Worm (Caenorhabditis elegans) whole organism, young adult: ENCODE measurements around the gene fbxa-113.

Experiments used
- B0019.2 ChIP-seq: fragments of 200-800 bp; sonication (Bioruptor generic); conservative IDR thresholded peaks from 2 replicates; pipeline ENCODE4 v1.3.6; 2022; ENCODE audit warnings: missing genetic modification reagents, missing genetic modification characterization, missing compliant biosample characterization
- B0336.3 ChIP-seq: fragments of 200-800 bp; sonication (Bioruptor generic); IDR thresholded peaks from 2 replicates; pipeline ENCODE4 v1.3.6; 2022; ENCODE audit warnings: missing genetic modification characterization, missing compliant biosample characterization
- D2030.7 ChIP-seq: fragments of 200-800 bp; sonication (Bioruptor generic); IDR thresholded peaks from 2 replicates; pipeline ENCODE4 v1.3.6; 2022; ENCODE audit warnings: missing genetic modification reagents, missing genetic modification characterization, missing compliant biosample characterization
- F23B12.7 ChIP-seq: sonication (generic microtip); optimal IDR thresholded peaks from 2 replicates; lab custom pipeline; 2017; ENCODE audit warnings: missing genetic modification characterization, mild to moderate bottlenecking, missing compliant biosample characterization, antibody characterized with exemption, moderate library complexity; ENCODE audit not compliant: insufficient read depth
- F49E8.2 ChIP-seq: sonication (generic microtip); optimal IDR thresholded peaks from 3 replicates; lab custom pipeline; 2017; ENCODE audit warnings: missing genetic modification characterization, mild to moderate bottlenecking, missing compliant biosample characterization, antibody characterized with exemption, moderate library complexity; ENCODE audit not compliant: insufficient read depth
- F57A8.1 ChIP-seq: fragments of 200-800 bp; sonication (Bioruptor generic); optimal IDR thresholded peaks from 2 replicates; lab custom pipeline; 2018; ENCODE audit warnings: mild to moderate bottlenecking, missing genetic modification characterization, moderate library complexity, missing compliant biosample characterization
- Y53G8AR.9 ChIP-seq: fragments of 200-800 bp; sonication (Bioruptor generic); conservative IDR thresholded peaks from 2 replicates; pipeline ENCODE4 v1.3.6; 2022; ENCODE audit warnings: missing genetic modification reagents, missing genetic modification characterization, missing compliant biosample characterization
- ZK185.1 ChIP-seq: sonication (generic microtip); optimal IDR thresholded peaks from 2 replicates; lab custom pipeline; 2016; ENCODE audit warnings: mild to moderate bottlenecking, missing genetic modification characterization, missing compliant biosample characterization; ENCODE audit not compliant: poor library complexity, severe bottlenecking
- aptf-2 ChIP-seq: fragments of 200-800 bp; sonication (Bioruptor generic); conservative IDR thresholded peaks from 2 replicates; pipeline ENCODE4 v1.3.6; 2022; ENCODE audit warnings: missing genetic modification reagents, missing genetic modification characterization, missing compliant biosample characterization
- cebp-1 ChIP-seq, 2 experiments: fragments of 200-800 bp in 1 of 2; sonication (Bioruptor generic) in 1 of 2; sonication (generic microtip) in 1 of 2; IDR thresholded peaks in 1 of 2; optimal IDR thresholded peaks in 1 of 2; 2 replicates each; pipeline versions ENCODE4 v1.3.6 to Lab custom; 2017 to 2022; ENCODE audit warnings: missing compliant biosample characterization in 2 of 2, missing genetic modification characterization in 2 of 2, mild to moderate bottlenecking in 1 of 2, missing genetic modification reagents in 1 of 2, moderate library complexity in 1 of 2
- ceh-100 ChIP-seq: fragments of 200-800 bp; sonication (Bioruptor generic); IDR thresholded peaks from 2 replicates; pipeline ENCODE4 v1.3.6; 2022; ENCODE audit warnings: missing genetic modification reagents, missing genetic modification characterization, missing compliant biosample characterization
- ceh-40 ChIP-seq: fragments of 200-800 bp; sonication (Bioruptor generic); IDR thresholded peaks from 2 replicates; pipeline ENCODE4 v1.3.6; 2022; ENCODE audit warnings: missing genetic modification characterization, missing compliant biosample characterization
- ceh-58 ChIP-seq: fragments of 200-800 bp; sonication (Bioruptor generic); IDR thresholded peaks from 2 replicates; pipeline ENCODE4 v1.3.6; 2022; ENCODE audit warnings: missing genetic modification characterization, missing compliant biosample characterization
- dox-1 ChIP-seq: fragments of 200-800 bp; sonication (Bioruptor generic); IDR thresholded peaks from 2 replicates; pipeline ENCODE4 v1.3.6; 2022; ENCODE audit warnings: missing genetic modification reagents, missing genetic modification characterization, missing compliant biosample characterization
- dpl-1 ChIP-seq: fragments of 150-350 bp; optimal IDR thresholded peaks from 2 replicates; lab custom pipeline; 2014; ENCODE audit warnings: missing biosample characterization, missing genetic modification reagents, missing genetic modification characterization
- efl-1 ChIP-seq: fragments of 150-350 bp; optimal IDR thresholded peaks from 2 replicates; lab custom pipeline; 2014; ENCODE audit warnings: missing biosample characterization, missing genetic modification reagents, missing genetic modification characterization
- hlh-12 ChIP-seq: sonication (generic microtip); optimal IDR thresholded peaks from 2 replicates; lab custom pipeline; 2016; ENCODE audit warnings: missing genetic modification characterization, missing compliant biosample characterization
- hmg-1.2 ChIP-seq: fragments of 200-800 bp; sonication (Bioruptor generic); IDR thresholded peaks from 2 replicates; pipeline ENCODE4 v1.3.6; 2022; ENCODE audit warnings: missing genetic modification reagents, missing genetic modification characterization, missing compliant biosample characterization
- let-526 ChIP-seq: fragments of 200-800 bp; sonication (Bioruptor generic); IDR thresholded peaks from 2 replicates; pipeline ENCODE4 v1.3.6; 2022; ENCODE audit warnings: missing genetic modification reagents, missing genetic modification characterization, missing compliant biosample characterization
- lin-35 ChIP-seq, 3 experiments: fragments of 150-350 bp in 2 of 3; sonication (generic microtip) in 1 of 3; optimal IDR thresholded peaks; 2 replicates each; lab custom pipeline; 2014 to 2018; ENCODE audit warnings: missing biosample characterization in 3 of 3, missing genetic modification characterization in 3 of 3, missing genetic modification reagents in 3 of 3
- lin-54 ChIP-seq: fragments of 200-800 bp; sonication (Bioruptor generic); optimal IDR thresholded peaks from 2 replicates; lab custom pipeline; 2018; ENCODE audit warnings: mild to moderate bottlenecking, missing genetic modification characterization, missing compliant biosample characterization
- lsl-1 ChIP-seq: fragments of 200-800 bp; sonication (Bioruptor generic); optimal IDR thresholded peaks from 2 replicates; lab custom pipeline; 2018; ENCODE audit warnings: mild to moderate bottlenecking, missing genetic modification characterization, moderate library complexity, missing compliant biosample characterization
- madf-6 ChIP-seq: fragments of 200-800 bp; sonication (Bioruptor generic); IDR thresholded peaks from 2 replicates; pipeline ENCODE4 v1.3.6; 2022; ENCODE audit warnings: missing genetic modification reagents, missing genetic modification characterization, missing compliant biosample characterization
- madf-8 ChIP-seq: fragments of 200-800 bp; sonication (Bioruptor generic); conservative IDR thresholded peaks from 2 replicates; pipeline ENCODE4 v1.3.6; 2022; ENCODE audit warnings: missing genetic modification reagents, missing genetic modification characterization, missing compliant biosample characterization
- mcd-1 ChIP-seq: fragments of 200-800 bp; sonication (Bioruptor generic); IDR thresholded peaks from 2 replicates; pipeline ENCODE4 v1.3.6; 2022; ENCODE audit warnings: missing genetic modification reagents, missing genetic modification characterization, missing compliant biosample characterization
- pbrm-1 ChIP-seq: fragments of 200-800 bp; sonication (Bioruptor generic); IDR thresholded peaks from 2 replicates; pipeline ENCODE4 v1.3.6; 2022; ENCODE audit warnings: missing genetic modification reagents, missing genetic modification characterization, missing compliant biosample characterization
- rpc-1 ChIP-seq, 2 experiments: fragments of 150-350 bp in 1 of 2; sonication (generic microtip) in 1 of 2; optimal IDR thresholded peaks; 2 replicates each; lab custom pipeline; 2014 to 2018; ENCODE audit warnings: missing biosample characterization in 1 of 2, missing genetic modification characterization in 1 of 2, missing genetic modification reagents in 1 of 2, missing genotype in 1 of 2
- snpc-3.4 ChIP-seq: sonication (generic microtip); optimal IDR thresholded peaks from 2 replicates; lab custom pipeline; 2017; ENCODE audit warnings: missing genetic modification characterization, mild to moderate bottlenecking, missing compliant biosample characterization, antibody characterized with exemption, moderate library complexity, missing genotype, missing genetic modification reagents
- snpc-4 ChIP-seq, 5 experiments: fragments of 150-350 bp in 1 of 5; sonication (generic microtip) in 4 of 5; optimal IDR thresholded peaks; 2 replicates each; lab custom pipeline; 2014 to 2018; ENCODE audit warnings: missing genetic modification characterization in 5 of 5, missing biosample characterization in 3 of 5, antibody characterized with exemption in 2 of 5, mild to moderate bottlenecking in 2 of 5, missing compliant biosample characterization in 2 of 5, missing genotype in 2 of 5, moderate library complexity in 2 of 5, missing genetic modification reagents in 1 of 5
- sptf-2 ChIP-seq: fragments of 200-800 bp; sonication (Bioruptor generic); optimal IDR thresholded peaks from 2 replicates; lab custom pipeline; 2018; ENCODE audit warnings: mild to moderate bottlenecking, missing genetic modification characterization, missing compliant biosample characterization
- tbp1 ChIP-seq: fragments of 200-800 bp; sonication (Bioruptor generic); optimal IDR thresholded peaks from 2 replicates; lab custom pipeline; 2018; ENCODE audit warnings: mild to moderate bottlenecking, missing genetic modification characterization, missing compliant biosample characterization
- xnd-1 ChIP-seq: sonication (generic microtip); optimal IDR thresholded peaks from 2 replicates; lab custom pipeline; 2016; ENCODE audit warnings: missing genotype, missing genetic modification reagents, missing genetic modification characterization, missing compliant biosample characterization
- zim-3 ChIP-seq: sonication (generic microtip); optimal IDR thresholded peaks from 2 replicates; lab custom pipeline; 2017; ENCODE audit warnings: mild to moderate bottlenecking, missing genetic modification characterization, moderate library complexity, missing compliant biosample characterization

Gene fbxa-113

ce11 chrV:20249438-20250120 is 46.4 kb downstream of the fbxa-113 start, which contains the start of gene swsn-1:
swsn-1 (minus strand) TSS chrV:20249488.
- TF ChIP-seq madf-8 (GFP tag; lab: Robert Waterston, UW) (peak; percentile 30; the same call in 1 of the 2 replicates), cebp-1 (GFP tag; IDR thresholded peaks at IDR 0.05; lab: Robert Waterston, UW) (no peak), cebp-1 (tag; optimal IDR thresholded peaks at IDR 0.05; lab: Kevin White, UChicago) (peak; percentile 51), F23B12.7 (tag; lab: Kevin White, UChicago) (peak; percentile 19), sptf-2 (GFP tag; lab: Kevin White, UChicago) (no peak), ceh-100 (peak; percentile 53; the same call in 1 of the 2 replicates), snpc-4 (GFP tag; optimal IDR thresholded peaks at IDR 0.05; lab: Kevin White, UChicago) (no peak), snpc-4 (tag; optimal IDR thresholded peaks at IDR 0.05; lab: Kevin White, UChicago) (peak in 1 of 4 experiments; percentile 23), madf-6 (GFP tag; lab: Robert Waterston, UW) (peak; percentile 62), Y53G8AR.9 (no peak), pbrm-1 (GFP tag; lab: Robert Waterston, UW) (0 out of 2 replicates have a peak, but pooled peaks have one; percentile 15), rpc-1 (optimal IDR thresholded peaks at IDR 0.05; lab: Kevin White, UChicago) (no peak), rpc-1 (tag; optimal IDR thresholded peaks at IDR 0.05; lab: Kevin White, UChicago) (no peak), B0019.2 (GFP tag; lab: Robert Waterston, UW) (no peak; the same call in 1 of the 2 replicates), lin-35 (GFP tag; optimal IDR thresholded peaks at IDR 0.05; lab: Kevin White, UChicago) (no peak), mcd-1 (GFP tag; lab: Robert Waterston, UW) (0 out of 2 replicates have a peak, but pooled peaks have one; percentile 37), lin-54 (GFP tag; lab: Kevin White, UChicago) (peak; percentile 34), efl-1 (GFP tag; lab: Kevin White, UChicago) (peak; percentile 66), dox-1 (GFP tag; lab: Robert Waterston, UW) (peak; percentile 57), let-526 (GFP tag; lab: Robert Waterston, UW) (no peak), lsl-1 (GFP tag; lab: Kevin White, UChicago) (no peak), F57A8.1 (GFP tag; lab: Kevin White, UChicago) (no peak), snpc-3.4 (tag; lab: Kevin White, UChicago) (no peak), zim-3 (peak; percentile 20), ceh-58 (GFP tag; lab: Robert Waterston, UW) (no peak), hlh-12 (tag; lab: Kevin White, UChicago) (no peak), B0336.3 (GFP tag; lab: Robert Waterston, UW) (0 out of 2 replicates have a peak, but pooled peaks have one; percentile 27), ZK185.1 (tag; lab: Kevin White, UChicago) (no peak), D2030.7 (GFP tag; lab: Robert Waterston, UW) (peak; percentile 72), F49E8.2 (tag; lab: Kevin White, UChicago) (peak; percentile 5), hmg-1.2 (GFP tag; lab: Robert Waterston, UW) (peak; percentile 98), tbp1 (GFP tag; lab: Kevin White, UChicago) (no peak), aptf-2 (GFP tag; lab: Robert Waterston, UW) (no peak), xnd-1 (no peak), ceh-40 (no peak), dpl-1 (GFP tag; lab: Kevin White, UChicago) (peak; percentile 23)
